Worm (Caenorhabditis elegans): ENCODE results near the gene C40A11.6.

ce11 chrII:2137235-2137634 is 8.2 kb downstream of the C40A11.6 start, which contains the start of gene C40A11.4:
- TF ChIP-seq ces-1 (GFP tag; optimal IDR thresholded peaks at IDR 0.05) (no peak), nhr-76 (tag; optimal IDR thresholded peaks at IDR 0.05) (no peak), snpc-4 (tag; optimal IDR thresholded peaks at IDR 0.05) (no peak), pha-4 (tag; optimal IDR thresholded peaks at IDR 0.05) (no peak), unc-62 (GFP tag; optimal IDR thresholded peaks at IDR 0.05) (no peak), ztf-11 (tag; optimal IDR thresholded peaks at IDR 0.05) (no peak), nhr-12 (tag; optimal IDR thresholded peaks at IDR 0.05) (no peak), lin-13 (tag; optimal IDR thresholded peaks at IDR 0.05) (no peak), mep-1 (tag; optimal IDR thresholded peaks at IDR 0.05) (no peak), cnd-1 (tag; optimal IDR thresholded peaks at IDR 0.05) (peak; percentile 74), unc-120 (tag; optimal IDR thresholded peaks at IDR 0.05; ENCODE audit: poor library complexity, severe bottlenecking) (no peak), nhr-2 (tag; optimal IDR thresholded peaks at IDR 0.05) (peak; percentile 35), nhr-28 (tag; optimal IDR thresholded peaks at IDR 0.05) (no peak)
